Worm (Caenorhabditis elegans) whole organism, late embryonic: ENCODE results near the gene srbc-63.

Experiments used
- ceh-34 ChIP-seq: sonication (generic microtip); optimal IDR thresholded peaks from 2 replicates; lab custom pipeline; 2016; ENCODE audit warnings: mild to moderate bottlenecking, missing genetic modification characterization, missing compliant biosample characterization
- eyg-1 ChIP-seq: sonication (generic microtip); optimal IDR thresholded peaks from 2 replicates; lab custom pipeline; 2016; ENCODE audit warnings: missing genotype, missing genetic modification characterization, missing compliant biosample characterization
- lim-6 ChIP-seq: sonication (generic microtip); optimal IDR thresholded peaks from 2 replicates; lab custom pipeline; 2016; ENCODE audit warnings: missing genetic modification characterization, missing compliant biosample characterization
- pat-9 ChIP-seq: fragments of 200-800 bp; sonication (Bioruptor generic); optimal IDR thresholded peaks from 2 replicates; lab custom pipeline; 2018; ENCODE audit warnings: mild to moderate bottlenecking, missing genetic modification characterization, moderate library complexity, missing compliant biosample characterization

DNA sequence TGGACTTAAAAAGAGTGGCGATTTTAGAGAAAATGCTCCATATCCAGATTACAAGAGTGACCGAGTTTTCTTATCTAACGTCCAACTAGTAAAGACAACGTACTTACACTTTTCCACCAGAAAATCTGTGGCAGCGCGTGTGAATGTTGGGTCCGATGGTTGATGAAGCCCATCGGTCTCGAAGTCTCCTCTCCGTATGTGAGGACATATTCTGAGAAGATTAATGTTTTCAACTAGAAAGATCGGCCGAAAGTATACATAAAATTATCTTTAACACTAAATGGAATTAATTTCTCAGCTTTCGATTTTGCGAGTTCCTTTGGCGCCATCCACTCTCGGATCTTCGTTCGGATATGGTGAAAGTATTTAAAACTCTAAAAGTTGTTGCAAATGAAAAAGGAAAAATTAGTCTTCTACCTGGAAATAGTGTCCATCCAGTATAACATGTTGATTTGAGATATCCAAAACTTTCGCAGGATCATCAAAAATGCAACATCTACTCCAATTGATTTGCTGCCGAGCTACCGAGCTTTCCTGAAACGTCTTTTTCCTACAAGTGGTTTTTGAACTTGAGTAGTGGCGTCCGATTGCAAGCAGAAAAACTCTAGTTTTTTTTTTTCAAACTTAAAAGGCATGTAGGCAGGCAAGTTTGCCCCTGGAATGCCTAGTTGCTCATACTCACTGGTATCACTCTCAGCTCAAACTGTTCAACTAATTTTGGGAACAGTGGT lies 19.0 kb upstream of the srbc-63 start:
- TF ChIP-seq ceh-34 (no peak), pat-9 (no peak), eyg-1 (tag; lab: Kevin White, UChicago) (no peak), lim-6 (tag; lab: Kevin White, UChicago) (no peak)
